Fruit fly (Drosophila melanogaster) whole organism, wandering third instar larva: Measurements from ENCODE around the gene Sgsf.

Source experiments
- CrebA ChIP-seq: fragments of 200-800 bp; sonication (Bioruptor generic); optimal IDR thresholded peaks from 2 replicates; lab custom pipeline; 2016; ENCODE audit warnings: missing biosample characterization, mild to moderate bottlenecking, missing genetic modification characterization, borderline replicate concordance
- Hnf4 ChIP-seq: fragments of 200-800 bp; sonication (Bioruptor generic); optimal IDR thresholded peaks from 2 replicates; lab custom pipeline; 2016; ENCODE audit warnings: missing biosample characterization, mild to moderate bottlenecking, missing genetic modification characterization
- Hr78 ChIP-seq: fragments of >200 bp; optimal IDR thresholded peaks from 2 replicates; lab custom pipeline; 2017; ENCODE audit warnings: missing biosample characterization, missing genetic modification characterization
- rgr ChIP-seq: fragments of 200-800 bp; sonication (Bioruptor generic); optimal IDR thresholded peaks from 3 replicates; lab custom pipeline; 2016; ENCODE audit warnings: missing biosample characterization, mild to moderate bottlenecking, missing genetic modification characterization

The Sgsf gene

dm6 chr3R:12385949-12386348 is 44.5 kb downstream of the Sgsf start, which contains the start of gene Sol1:
TSS of gene Sol1 (plus strand) at chr3R:12386249.
- TF ChIP-seq CrebA (GFP tag; lab: Kevin White, UChicago): no peak
- TF ChIP-seq Hnf4 (GFP tag; lab: Kevin White, UChicago): no peak
- no peak for TF ChIP-seq rgr (GFP tag; lab: Kevin White, UChicago)

dm6 chr3R:12386965-12387364 is 45.5 kb downstream of the Sgsf start, which contains the start of gene CG33098:
TSS of gene CG33098 (plus strand) at chr3R:12387188.
- no peak for TF ChIP-seq Hr78 (GFP tag; lab: Kevin White, UChicago)
